Worm (Caenorhabditis elegans): Measurements from ENCODE around the gene clec-207.

Gene clec-207

DNA sequence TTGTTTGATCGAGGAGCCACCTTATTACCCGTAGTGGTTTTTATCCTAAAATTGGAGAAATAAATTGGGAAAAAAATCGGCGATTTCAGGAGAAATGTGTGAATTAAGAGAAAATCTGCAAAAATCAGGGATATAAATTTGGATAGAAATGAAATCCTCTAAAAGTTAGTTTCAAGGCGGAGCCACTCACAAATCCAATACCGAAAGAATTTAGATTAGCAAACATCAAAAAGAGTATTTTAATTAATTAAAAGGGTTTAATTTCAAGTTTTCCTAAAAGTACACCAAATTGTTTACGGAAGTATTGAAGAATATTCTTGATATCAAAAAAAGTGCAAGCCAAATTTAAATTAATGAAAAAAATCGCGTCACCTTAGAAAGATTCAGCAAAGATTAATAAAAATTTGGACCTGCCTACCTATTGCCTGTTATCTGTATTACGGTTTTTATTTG, 26.1 kb downstream of the clec-207 start, which contains the start of gene F22F7.8 (continued):
- TF ChIP-seq mab-9 (GFP tag; IDR thresholded peaks at IDR 0.05) (no peak), ceh-88 (GFP tag; IDR thresholded peaks at IDR 0.05) (no peak), jun-1 (tag; optimal IDR thresholded peaks at IDR 0.05) (no peak)

DNA sequence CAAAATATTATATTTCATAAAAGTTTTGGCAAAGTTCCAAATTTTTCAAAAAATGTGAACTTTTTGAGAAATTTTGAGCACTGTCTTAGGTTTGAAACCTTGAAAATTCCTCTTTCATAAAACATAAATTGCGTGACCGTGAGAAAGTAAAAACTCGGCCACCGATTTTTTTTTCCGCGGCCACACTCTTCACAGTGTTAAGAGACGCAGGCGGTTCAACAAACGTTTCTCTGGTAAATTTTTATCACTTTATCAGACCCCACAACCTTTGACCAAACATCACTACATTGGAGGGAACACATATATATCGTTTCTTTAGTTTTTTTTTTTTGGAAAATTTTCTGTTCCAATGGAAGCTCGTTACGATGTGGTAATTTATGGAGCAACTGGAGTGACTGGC, 26.6 kb downstream of the clec-207 start, which contains the start of gene F22F7.2:
F22F7.2 (plus strand) TSS at position 266 of the 400 bp plus-strand sequence.
- TF ChIP-seq hlh-17 (GFP tag; optimal IDR thresholded peaks at IDR 0.05; ENCODE audit: borderline replicate concordance) (no peak), lin-14 (GFP tag; optimal IDR thresholded peaks at IDR 0.05) (no peak), rnt-1 (tag; optimal IDR thresholded peaks at IDR 0.05) (peak; percentile 50), nhr-12 (tag; optimal IDR thresholded peaks at IDR 0.05) (no peak), swsn-7 (tag; optimal IDR thresholded peaks at IDR 0.05) (no peak), irx-1 (tag; optimal IDR thresholded peaks at IDR 0.05) (no peak), nhr-19 (GFP tag; conservative IDR thresholded peaks at IDR 0.05) (no peak), nhr-28 (tag; optimal IDR thresholded peaks at IDR 0.05) (no peak), ces-1 (GFP tag; optimal IDR thresholded peaks at IDR 0.05) (no peak), unc-62 (GFP tag; optimal IDR thresholded peaks at IDR 0.05) (no peak), nhr-84 (tag; optimal IDR thresholded peaks at IDR 0.05) (no peak), vab-15 (tag; optimal IDR thresholded peaks at IDR 0.05) (no peak), ztf-4 (tag; optimal IDR thresholded peaks at IDR 0.05) (no peak), aly-2 (tag; optimal IDR thresholded peaks at IDR 0.05) (no peak), pax-3 (tag; optimal IDR thresholded peaks at IDR 0.05) (no peak), lin-39 (tag; optimal IDR thresholded peaks at IDR 0.05) (no peak), elt-3 (tag; optimal IDR thresholded peaks at IDR 0.05) (peak in 1 of 6 experiments; percentile 37), nhr-85 (tag) (no peak), mdl-1 (tag; optimal IDR thresholded peaks at IDR 0.05) (no peak), pqm-1 (tag; optimal IDR thresholded peaks at IDR 0.05) (no peak), fkh-4 (tag; optimal IDR thresholded peaks at IDR 0.05; ENCODE audit: borderline replicate concordance) (no peak), skn-1 (tag; optimal IDR thresholded peaks at IDR 0.05) (no peak), lin-13 (GFP tag; optimal IDR thresholded peaks at IDR 0.05) (no peak), sptf-1 (tag; optimal IDR thresholded peaks at IDR 0.05) (no peak), hpl-2 (GFP tag; optimal IDR thresholded peaks at IDR 0.05) (no peak), alr-1 (tag; optimal IDR thresholded peaks at IDR 0.05; ENCODE audit: borderline replicate concordance) (no peak), hlh-4 (tag; optimal IDR thresholded peaks at IDR 0.05) (no peak), dpl-1 (GFP tag; optimal IDR thresholded peaks at IDR 0.05) (peak in 1 of 3 experiments; percentile 6), efl-1 (optimal IDR thresholded peaks at IDR 0.05) (peak; percentile 15 to 19), efl-1 (GFP tag; optimal IDR thresholded peaks at IDR 0.05 in 1 of 2) (peak in 1 of 2 experiments; percentile 38), dsc-1 (tag; optimal IDR thresholded peaks at IDR 0.05) (no peak), efl-3 (GFP tag; optimal IDR thresholded peaks at IDR 0.05) (no peak), ceh-88 (GFP tag; IDR thresholded peaks at IDR 0.05) (no peak), unc-98 (GFP tag; IDR thresholded peaks at IDR 0.05) (no peak), unc-30 (tag; optimal IDR thresholded peaks at IDR 0.05) (no peak), blmp-1 (tag; optimal IDR thresholded peaks at IDR 0.05) (peak; percentile 9), lin-35 (GFP tag; optimal IDR thresholded peaks at IDR 0.05) (peak in 1 of 2 experiments; percentile 29), ets-5 (GFP tag; IDR thresholded peaks at IDR 0.05) (no peak), tbx-2 (tag; optimal IDR thresholded peaks at IDR 0.05) (no peak), nhr-20 (tag; optimal IDR thresholded peaks at IDR 0.05) (peak; percentile 68), nhr-90 (tag; optimal IDR thresholded peaks at IDR 0.05; ENCODE audit: poor library complexity) (no peak), unc-86 (tag; optimal IDR thresholded peaks at IDR 0.05) (no peak), fkh-10 (GFP tag; optimal IDR thresholded peaks at IDR 0.05) (no peak), C16A3.4 (tag; optimal IDR thresholded peaks at IDR 0.05) (no peak), isw-1 (GFP tag; IDR thresholded peaks at IDR 0.05) (no peak), nhr-76 (tag; optimal IDR thresholded peaks at IDR 0.05) (no peak), elt-2 (tag; optimal IDR thresholded peaks at IDR 0.05) (no peak), mep-1 (tag; optimal IDR thresholded peaks at IDR 0.05) (no peak), mab-9 (GFP tag; IDR thresholded peaks at IDR 0.05) (no peak), lsy-2 (tag; optimal IDR thresholded peaks at IDR 0.05) (no peak), snpc-4 (tag; optimal IDR thresholded peaks at IDR 0.05) (no peak)

Data from whole organism, L1 larva.